Fruit fly (Drosophila melanogaster): ENCODE data around the gene fws.

Gene fws

DNA sequence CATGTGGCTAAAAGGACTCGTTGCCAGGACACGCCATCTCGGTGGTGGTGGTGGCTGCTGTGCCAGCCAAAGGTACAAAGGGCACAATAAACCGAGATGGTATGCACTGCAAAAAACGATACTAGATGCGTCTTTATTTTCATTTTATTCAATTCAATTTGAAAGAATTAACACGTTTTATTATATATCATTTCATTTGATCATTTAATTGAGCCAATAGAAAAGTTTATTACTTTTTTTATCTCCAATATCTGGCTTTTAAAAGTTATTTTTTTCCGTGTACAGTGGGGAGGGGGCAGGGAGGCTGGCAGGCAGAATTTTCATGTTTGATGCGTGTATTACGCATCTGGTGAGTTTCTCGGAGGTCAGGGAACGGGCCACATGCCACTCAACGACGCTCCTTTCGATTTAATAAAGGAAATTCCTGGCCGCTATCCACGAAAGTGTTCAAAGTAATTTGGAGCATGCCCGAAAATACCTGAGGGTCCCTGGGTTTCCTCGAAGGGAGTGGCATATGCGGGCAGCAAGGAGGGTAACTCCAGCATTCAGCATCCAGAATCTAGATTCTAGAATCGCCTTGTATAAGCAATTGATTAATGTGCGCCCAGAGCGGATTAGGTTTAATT is 33.4 kb upstream of the fws start (continued):
- TF ChIP-seq Sry-β (GFP tag; optimal IDR thresholded peaks at IDR 0.05): peak; percentile 39
- peak; percentile 83 for TF ChIP-seq cwo (GFP tag; optimal IDR thresholded peaks at IDR 0.05)
- peak; percentile 29 for TF ChIP-seq D19B (GFP tag; optimal IDR thresholded peaks at IDR 0.05)
- TF ChIP-seq HLHmδ (GFP tag; optimal IDR thresholded peaks at IDR 0.05): no peak
- TF ChIP-seq CG17186 (GFP tag; optimal IDR thresholded peaks at IDR 0.05): peak; percentile 18
- peak; percentile 75 for TF ChIP-seq sd (tag; optimal IDR thresholded peaks at IDR 0.05)
- peak; percentile 51 for TF ChIP-seq stwl (tag; optimal IDR thresholded peaks at IDR 0.05)
- TF ChIP-seq lilli (GFP tag; optimal IDR thresholded peaks at IDR 0.05): peak; percentile 76
- TF ChIP-seq ind (GFP tag; optimal IDR thresholded peaks at IDR 0.05): peak; percentile 78
- TF ChIP-seq CG10321 (GFP tag; IDR thresholded peaks at IDR 0.05): peak; percentile 67
- peak; percentile 88 for TF ChIP-seq pros (GFP tag; optimal IDR thresholded peaks at IDR 0.05)
- TF ChIP-seq Hr51 (GFP tag; optimal IDR thresholded peaks at IDR 0.05): peak; percentile 67 to 89
- peak; percentile 86 for TF ChIP-seq Meics (GFP tag; optimal IDR thresholded peaks at IDR 0.05)
- no peak for TF ChIP-seq CG14860 (GFP tag; IDR thresholded peaks at IDR 0.05; ENCODE audit: partially characterized antibody)
- peak; percentile 64 for TF ChIP-seq CG30431 (GFP tag; optimal IDR thresholded peaks at IDR 0.05)
- peak; percentile 55 for TF ChIP-seq Dad (GFP tag; optimal IDR thresholded peaks at IDR 0.05)
- TF ChIP-seq zf30C (GFP tag; optimal IDR thresholded peaks at IDR 0.05): peak; percentile 91
- TF ChIP-seq MBD-R2 (GFP tag; IDR thresholded peaks at IDR 0.05): peak; percentile 56; the same call in 1 of the 2 replicates
- no peak for TF ChIP-seq Opbp (GFP tag; IDR thresholded peaks at IDR 0.05; ENCODE audit: partially characterized antibody)
- TF ChIP-seq CG7963 (GFP tag; IDR thresholded peaks at IDR 0.05; ENCODE audit: partially characterized antibody): no peak
- TF ChIP-seq Taf1 (GFP tag; IDR thresholded peaks at IDR 0.05): peak; percentile 41; the same call in 1 of the 2 replicates
- peak; percentile 87 for TF ChIP-seq bcd (GFP tag; optimal IDR thresholded peaks at IDR 0.05)
- TF ChIP-seq sna (GFP tag; IDR thresholded peaks at IDR 0.05; ENCODE audit: partially characterized antibody): no peak
- peak; percentile 75 for TF ChIP-seq Nf-YB (GFP tag; optimal IDR thresholded peaks at IDR 0.05)
- peak; percentile 87 for TF ChIP-seq CG15269 (tag; optimal IDR thresholded peaks at IDR 0.05)
- TF ChIP-seq CG3838 (GFP tag; optimal IDR thresholded peaks at IDR 0.05): peak; percentile 66
- peak; percentile 63; the same call in 1 of the 3 replicates for TF ChIP-seq CG2889 (GFP tag; IDR thresholded peaks at IDR 0.05)
- TF ChIP-seq hkb (optimal IDR thresholded peaks at IDR 0.05): no peak
- peak; percentile 89 for TF ChIP-seq hkb (GFP tag; IDR thresholded peaks at IDR 0.05)
- TF ChIP-seq CG2120 (GFP tag; optimal IDR thresholded peaks at IDR 0.05): no peak
- TF ChIP-seq Fer2 (tag; optimal IDR thresholded peaks at IDR 0.05): peak; percentile 88
- TF ChIP-seq dpn (GFP tag; optimal IDR thresholded peaks at IDR 0.05): no peak
- TF ChIP-seq B-H2 (GFP tag; optimal IDR thresholded peaks at IDR 0.05): no peak
- peak; percentile 69 for TF ChIP-seq CG7372 (GFP tag; IDR thresholded peaks at IDR 0.05)
- TF ChIP-seq CG14965 (GFP tag; optimal IDR thresholded peaks at IDR 0.05; ENCODE audit: borderline replicate concordance): peak; percentile 4
- peak; percentile 23 for TF ChIP-seq wek (GFP tag; optimal IDR thresholded peaks at IDR 0.05)
- no peak for TF ChIP-seq CG3995 (GFP tag; optimal IDR thresholded peaks at IDR 0.05)
- peak; percentile 35 for TF ChIP-seq sima (GFP tag; optimal IDR thresholded peaks at IDR 0.05)
- TF ChIP-seq CG18599 (GFP tag; optimal IDR thresholded peaks at IDR 0.05): peak; percentile 96
- peak; percentile 48; the same call in 1 of the 2 replicates for TF ChIP-seq wdn (GFP tag; IDR thresholded peaks at IDR 0.05)
- no peak for TF ChIP-seq Sry-δ (GFP tag; optimal IDR thresholded peaks at IDR 0.05)
- TF ChIP-seq CG32532 (GFP tag; IDR thresholded peaks at IDR 0.05): peak; percentile 79
- no peak for TF ChIP-seq YL-1 (GFP tag; optimal IDR thresholded peaks at IDR 0.05)
- TF ChIP-seq Six4 (GFP tag; optimal IDR thresholded peaks at IDR 0.05): peak; percentile 76
- TF ChIP-seq CG15696 (tag; optimal IDR thresholded peaks at IDR 0.05): peak; percentile 96
- peak; percentile 71 for TF ChIP-seq Side (GFP tag; optimal IDR thresholded peaks at IDR 0.05)
- peak; percentile 73 for TF ChIP-seq chn (GFP tag; optimal IDR thresholded peaks at IDR 0.05)
- peak; percentile 73 for TF ChIP-seq CG12155 (GFP tag; optimal IDR thresholded peaks at IDR 0.05)
- peak; percentile 84 for TF ChIP-seq CG16815 (GFP tag; optimal IDR thresholded peaks at IDR 0.05)

All from whole organism, embryonic.